Worm (Caenorhabditis elegans) whole organism, early embryonic: Measurements from ENCODE around the gene nas-6.

Experiments used
- B0310.2 ChIP-seq: sonication (generic microtip); optimal IDR thresholded peaks from 2 replicates; lab custom pipeline; 2016; ENCODE audit warnings: mild to moderate bottlenecking, missing genetic modification characterization, missing compliant biosample characterization
- ama-1 ChIP-seq: fragments of 150-350 bp; optimal IDR thresholded peaks from 2 replicates; lab custom pipeline; 2014
- ets-7 ChIP-seq: sonication (generic microtip); optimal IDR thresholded peaks from 2 replicates; lab custom pipeline; 2016; ENCODE audit warnings: missing genotype, missing genetic modification characterization, missing compliant biosample characterization
- flt-1 ChIP-seq: fragments of 200-800 bp; sonication (Bioruptor generic); IDR thresholded peaks from 2 replicates; pipeline ENCODE4 v1.3.6; 2022; ENCODE audit warnings: missing genetic modification characterization, missing compliant biosample characterization
- hmbx-1 ChIP-seq: sonication (generic microtip); optimal IDR thresholded peaks from 2 replicates; lab custom pipeline; 2016; ENCODE audit warnings: mild to moderate bottlenecking, missing genetic modification characterization, missing compliant biosample characterization
- hnd-1 ChIP-seq: sonication (generic microtip); optimal IDR thresholded peaks from 2 replicates; lab custom pipeline; 2016; ENCODE audit warnings: missing genetic modification characterization, missing compliant biosample characterization
- scrt-1 ChIP-seq: fragments of 200-800 bp; sonication (Bioruptor generic); IDR thresholded peaks from 2 replicates; pipeline ENCODE4 v1.3.6; 2022; ENCODE audit warnings: missing genetic modification characterization, missing compliant biosample characterization
- sea-1 ChIP-seq: fragments of 200-800 bp; sonication (Bioruptor generic); conservative IDR thresholded peaks from 2 replicates; pipeline ENCODE4 v1.3.6; 2022; ENCODE audit warnings: missing genetic modification characterization, missing compliant biosample characterization
- tbx-11 ChIP-seq: fragments of 200-800 bp; sonication (Bioruptor generic); IDR thresholded peaks from 2 replicates; pipeline ENCODE4 v1.3.6; 2022; ENCODE audit warnings: missing genetic modification characterization, missing compliant biosample characterization
- tbx-37 ChIP-seq: fragments of 200-800 bp; sonication (Bioruptor generic); conservative IDR thresholded peaks from 2 replicates; pipeline ENCODE4 v1.3.6; 2022; ENCODE audit warnings: missing genetic modification reagents, missing genetic modification characterization, missing compliant biosample characterization

DNA sequence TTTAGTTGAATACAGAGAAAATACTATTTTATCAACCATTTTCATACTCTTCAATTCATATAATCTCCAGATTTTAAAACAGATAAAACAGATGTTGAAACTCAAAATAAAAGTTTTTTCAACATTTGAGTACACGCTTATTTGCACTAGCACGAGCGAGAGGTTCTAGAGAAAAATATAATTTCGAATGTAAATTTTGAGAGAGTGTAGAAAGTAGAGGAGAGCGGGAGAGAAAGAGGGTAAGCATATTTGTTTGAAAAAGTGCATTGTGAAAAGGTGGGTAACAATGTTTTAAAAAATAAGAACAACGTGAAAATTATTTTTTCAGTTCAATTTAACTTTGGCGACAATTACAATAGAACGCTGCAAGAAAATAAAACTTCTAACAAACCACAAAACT lies 22.8 kb downstream of the nas-6 start:
- TF ChIP-seq tbx-11 (GFP tag; lab: Robert Waterston, UW) (no peak), sea-1 (GFP tag; lab: Robert Waterston, UW) (no peak), ama-1 (lab: Kevin White, UChicago) (no peak), scrt-1 (GFP tag; lab: Robert Waterston, UW) (no peak), ets-7 (no peak), hmbx-1 (no peak), hnd-1 (tag; lab: Kevin White, UChicago) (no peak), tbx-37 (no peak), flt-1 (GFP tag; lab: Robert Waterston, UW) (no peak), B0310.2 (tag; lab: Kevin White, UChicago) (no peak)
